Fruit fly (Drosophila melanogaster): ENCODE measurements around the gene ppk16.

The ppk16 gene

dm6 chr2L:9753357-9753756 lies 21.5 kb downstream of the ppk16 start:
- TF ChIP-seq abd-A (tag; optimal IDR thresholded peaks at IDR 0.05) (peak; percentile 34), crol (GFP tag; IDR thresholded peaks at IDR 0.05) (peak; percentile 67), cg (GFP tag; optimal IDR thresholded peaks at IDR 0.05) (peak; percentile 9), CG13624 (GFP tag; optimal IDR thresholded peaks at IDR 0.05) (no peak), Ets65A (GFP tag) (peak; percentile 51), al (GFP tag; IDR thresholded peaks at IDR 0.05) (no peak), onecut (GFP tag; IDR thresholded peaks at IDR 0.05) (peak; percentile 13; the same call in 1 of the 2 replicates)

- TF ChIP-seq Ets65A (GFP tag) (peak; percentile 93), vfl (GFP tag; optimal IDR thresholded peaks at IDR 0.05) (no peak)
Observed at dm6 chr2L:9749745-9750144, 25.1 kb downstream of the ppk16 start, which contains the start of gene Cyp4e3. Gene Cyp4e3, minus strand, starts transcription at chr2L:9750071.

- no peak for TF ChIP-seq CG17912 (GFP tag; optimal IDR thresholded peaks at IDR 0.05)
- 0 out of 2 replicates have a peak, but pooled peaks have one; percentile 14 for TF ChIP-seq crol (GFP tag; IDR thresholded peaks at IDR 0.05)
- peak; percentile 67 for TF ChIP-seq sd (tag; optimal IDR thresholded peaks at IDR 0.05)
- no peak for TF ChIP-seq CG14667 (GFP tag; IDR thresholded peaks at IDR 0.05)
- TF ChIP-seq CG8290 (GFP tag; optimal IDR thresholded peaks at IDR 0.05), result no peak
- peak in 1 of 2 experiments; percentile 2 for TF ChIP-seq CG8290 (tag; optimal IDR thresholded peaks at IDR 0.05)
- TF ChIP-seq CG15514 (GFP tag; optimal IDR thresholded peaks at IDR 0.05), result peak; percentile 9
- TF ChIP-seq Deaf1 (tag; optimal IDR thresholded peaks at IDR 0.05), result peak; percentile 94
- no peak for TF ChIP-seq TFAM (GFP tag; optimal IDR thresholded peaks at IDR 0.05)
- 0 out of 2 replicates have a peak, but pooled peaks have one; percentile 8 for TF ChIP-seq slbo (GFP tag; IDR thresholded peaks at IDR 0.05)
- no peak for TF ChIP-seq croc (GFP tag; conservative IDR thresholded peaks at IDR 0.05)
- TF ChIP-seq CG2116 (GFP tag; optimal IDR thresholded peaks at IDR 0.05), result no peak
- peak; percentile 69 for TF ChIP-seq CG13894 (tag; optimal IDR thresholded peaks at IDR 0.05)
- peak; percentile 39 for TF ChIP-seq cg (GFP tag; optimal IDR thresholded peaks at IDR 0.05)
- peak; percentile 81 for TF ChIP-seq abd-A (tag; optimal IDR thresholded peaks at IDR 0.05)
- TF ChIP-seq CG16779 (GFP tag; IDR thresholded peaks at IDR 0.05), result peak; percentile 90
- TF ChIP-seq Trl (optimal IDR thresholded peaks at IDR 0.05), result peak; percentile 32 to 59
- no peak for TF ChIP-seq Trl (GFP tag; optimal IDR thresholded peaks at IDR 0.05)
- TF ChIP-seq wdn (GFP tag; IDR thresholded peaks at IDR 0.05), result no peak
- TF ChIP-seq Hmr (GFP tag; optimal IDR thresholded peaks at IDR 0.05), result no peak
- no peak for TF ChIP-seq CG1832 (GFP tag; optimal IDR thresholded peaks at IDR 0.05)
- no peak for TF ChIP-seq Dip3 (GFP tag; optimal IDR thresholded peaks at IDR 0.05)
- peak; percentile 56 for TF ChIP-seq Med (GFP tag)
Observed at dm6 chr2L:9746236-9747225, 28.3 kb downstream of the ppk16 start, which contains the start of gene Nckx30C. Gene Nckx30C, minus strand, starts transcription at chr2L:9746495.

dm6 chr2L:9744634-9745033 lies 30.2 kb downstream of the ppk16 start:
- TF ChIP-seq Trl (optimal IDR thresholded peaks at IDR 0.05) (peak; percentile 39 to 75), Trl (GFP tag; optimal IDR thresholded peaks at IDR 0.05) (no peak), kay (GFP tag; optimal IDR thresholded peaks at IDR 0.05) (no peak), Drgx (GFP tag; IDR thresholded peaks at IDR 0.05) (peak; percentile 19; the same call in 1 of the 2 replicates), Deaf1 (tag; optimal IDR thresholded peaks at IDR 0.05) (peak; percentile 72)

- no peak for TF ChIP-seq pum (GFP tag; optimal IDR thresholded peaks at IDR 0.05)
- peak; percentile 39 for TF ChIP-seq CG13894 (tag; optimal IDR thresholded peaks at IDR 0.05)
- TF ChIP-seq ro (GFP tag; IDR thresholded peaks at IDR 0.05), result no peak
- TF ChIP-seq ftz-f1 (GFP tag; optimal IDR thresholded peaks at IDR 0.05), result no peak
- TF ChIP-seq ato (GFP tag; IDR thresholded peaks at IDR 0.05; ENCODE audit: partially characterized antibody), result no peak
- TF ChIP-seq HmgZ (tag; optimal IDR thresholded peaks at IDR 0.05), result no peak
- no peak for TF ChIP-seq run (tag; optimal IDR thresholded peaks at IDR 0.05)
- 0 out of 2 replicates have a peak, but pooled peaks have one; percentile 24 for TF ChIP-seq CG16779 (GFP tag; IDR thresholded peaks at IDR 0.05)
- no peak for TF ChIP-seq sqz (GFP tag; optimal IDR thresholded peaks at IDR 0.05)
- TF ChIP-seq CG10321 (GFP tag; IDR thresholded peaks at IDR 0.05), result no peak
- peak; percentile 75 for TF ChIP-seq Ets65A (GFP tag)
- no peak for TF ChIP-seq HLH3B (GFP tag; IDR thresholded peaks at IDR 0.05)
- TF ChIP-seq gce (GFP tag; IDR thresholded peaks at IDR 0.05), result no peak
- no peak for TF ChIP-seq CG3726 (GFP tag; IDR thresholded peaks at IDR 0.05)
- peak; percentile 1 for TF ChIP-seq CG10543 (GFP tag; optimal IDR thresholded peaks at IDR 0.05)
- no peak for TF ChIP-seq CG31388 (GFP tag; optimal IDR thresholded peaks at IDR 0.05)
Observed at dm6 chr2L:9743823-9744222, 31.0 kb downstream of the ppk16 start.
